Worm (Caenorhabditis elegans): ENCODE results near the gene ZK673.5.

DNA sequence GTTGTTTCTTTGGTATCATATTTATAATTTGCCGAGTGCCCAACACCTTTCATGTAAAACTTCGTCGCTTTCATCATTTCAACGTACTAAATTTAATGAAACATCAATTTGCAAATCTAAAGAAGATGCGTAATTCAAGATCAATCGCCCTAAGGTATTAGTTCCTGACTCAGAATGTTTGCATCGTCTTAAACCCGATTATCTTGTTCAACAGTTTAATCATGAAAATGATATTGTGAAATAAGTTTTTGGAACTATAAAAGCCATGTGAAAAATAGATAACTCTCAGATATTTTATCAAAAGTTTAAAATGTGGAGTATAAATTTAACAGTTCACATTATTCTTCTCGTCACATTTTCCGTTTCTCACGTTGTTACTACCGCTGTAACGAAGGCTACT, 21.3 kb upstream of the ZK673.5 start, which contains the start of gene E04D5.4:
- no peak for TF ChIP-seq flt-1 (GFP tag; IDR thresholded peaks at IDR 0.05)
- TF ChIP-seq ama-1 (optimal IDR thresholded peaks at IDR 0.05), result no peak
- no peak for TF ChIP-seq aly-1 (tag; optimal IDR thresholded peaks at IDR 0.05)
- no peak for TF ChIP-seq ceh-36 (tag; optimal IDR thresholded peaks at IDR 0.05)
- no peak for TF ChIP-seq F13C5.2 (tag; optimal IDR thresholded peaks at IDR 0.05)
- TF ChIP-seq B0310.2 (tag; optimal IDR thresholded peaks at IDR 0.05), result no peak
- no peak for TF ChIP-seq tbx-11 (GFP tag; IDR thresholded peaks at IDR 0.05)
- no peak for TF ChIP-seq hnd-1 (tag; optimal IDR thresholded peaks at IDR 0.05)
- TF ChIP-seq sea-1 (GFP tag; conservative IDR thresholded peaks at IDR 0.05), result no peak
- no peak for TF ChIP-seq hmg-4 (GFP tag; optimal IDR thresholded peaks at IDR 0.05)
- TF ChIP-seq tbx-37 (GFP tag; conservative IDR thresholded peaks at IDR 0.05), result no peak
- TF ChIP-seq scrt-1 (GFP tag; IDR thresholded peaks at IDR 0.05), result no peak
- TF ChIP-seq ets-7 (tag; optimal IDR thresholded peaks at IDR 0.05), result no peak
